Fruit fly (Drosophila melanogaster): Measurements from ENCODE around the gene ovm.

DNA sequence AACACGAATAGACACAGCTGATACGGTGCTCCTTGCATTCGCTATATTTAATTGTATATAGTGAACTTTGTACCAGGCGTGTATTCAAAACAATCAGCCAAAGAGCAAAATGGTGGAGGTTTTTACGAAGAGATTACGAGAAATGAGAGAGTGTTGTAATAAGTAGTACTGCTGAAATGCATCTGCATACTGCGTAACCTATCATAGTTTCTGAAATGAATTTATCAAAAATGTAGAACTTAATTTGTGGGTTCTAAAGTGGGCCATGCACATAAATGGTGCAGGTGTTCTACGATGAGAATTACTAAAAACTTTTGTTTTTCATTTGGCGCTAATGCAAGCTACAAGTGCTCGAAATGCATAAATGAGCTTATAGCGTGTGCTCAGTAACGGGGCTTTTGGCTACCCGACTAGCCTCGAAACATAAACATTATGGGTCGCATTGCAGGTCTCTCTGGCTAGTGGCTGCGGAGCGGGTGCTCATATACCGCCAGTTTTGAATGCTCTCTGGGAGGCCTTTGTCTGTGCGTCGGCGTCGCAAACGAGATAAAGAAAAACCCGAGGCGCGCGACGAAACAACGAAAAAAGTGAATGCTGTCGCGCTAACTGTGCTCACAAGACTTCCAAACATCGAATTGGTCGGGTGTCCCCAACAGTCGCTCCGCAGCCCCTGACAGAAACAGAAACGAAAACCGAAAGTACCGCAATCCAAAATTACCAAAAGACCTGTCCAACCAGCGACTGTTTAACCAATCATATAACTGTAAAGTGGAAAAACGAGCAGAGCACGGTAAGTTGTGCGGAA is 9.1 kb downstream of the ovm start, which contains the start of gene Gs1:
- no peak for TF ChIP-seq insv (optimal IDR thresholded peaks at IDR 0.05)
- no peak for TF ChIP-seq Sin3A (optimal IDR thresholded peaks at IDR 0.05)
- no peak for TF ChIP-seq ttk (optimal IDR thresholded peaks at IDR 0.05)
- TF ChIP-seq psq (optimal IDR thresholded peaks at IDR 0.05), result no peak
- no peak for TF ChIP-seq h (optimal IDR thresholded peaks at IDR 0.05)
- TF ChIP-seq Myc (optimal IDR thresholded peaks at IDR 0.05), result no peak
